Worm (Caenorhabditis elegans): ENCODE measurements around the gene K09H11.9.

- TF ChIP-seq lsy-2 (tag; optimal IDR thresholded peaks at IDR 0.05), result no peak
- TF ChIP-seq sptf-1 (tag; optimal IDR thresholded peaks at IDR 0.05), result no peak
- no peak for TF ChIP-seq mls-2 (tag; optimal IDR thresholded peaks at IDR 0.05)
- no peak for TF ChIP-seq ztf-11 (tag; optimal IDR thresholded peaks at IDR 0.05)
- TF ChIP-seq flh-1 (GFP tag; optimal IDR thresholded peaks at IDR 0.05), result no peak
- no peak for TF ChIP-seq ces-1 (GFP tag; optimal IDR thresholded peaks at IDR 0.05)
- no peak for TF ChIP-seq ham-2 (GFP tag; optimal IDR thresholded peaks at IDR 0.05)
- no peak for TF ChIP-seq sem-2 (GFP tag; optimal IDR thresholded peaks at IDR 0.05)
- no peak for TF ChIP-seq nhr-237 (tag; optimal IDR thresholded peaks at IDR 0.05)
Measured at ce11 chrV:5747519-5747918, 31.1 kb upstream of the K09H11.9 start, which contains the start of gene acds-10.

Measured in whole organism, mixed stage, embryonic.